Fruit fly (Drosophila melanogaster) whole organism, embryonic: ENCODE results near the gene CG43401.
A peak's percentile ranks its signal among the peaks of the same experiment; 100 is the strongest.

Experiments
- CG1024 ChIP-seq: fragments of 200-800 bp; sonication (Bioruptor generic); IDR thresholded peaks from 2 replicates; pipeline ENCODE4 v1.3.6; 2022; ENCODE audit warnings: missing biosample characterization, missing genetic modification characterization
- CG10267 ChIP-seq: fragments of 200-800 bp; sonication (Bioruptor generic); optimal IDR thresholded peaks from 2 replicates; lab custom pipeline; 2018; ENCODE audit warnings: missing biosample characterization, mild to moderate bottlenecking, missing genetic modification characterization, moderate library complexity
- CG11398 ChIP-seq: fragments of 200-800 bp; sonication (Bioruptor generic); optimal IDR thresholded peaks from 2 replicates; lab custom pipeline; 2016; ENCODE audit warnings: missing biosample characterization, missing genetic modification characterization
- CG11456 ChIP-seq: fragments of 200-800 bp; sonication (Bioruptor generic); IDR thresholded peaks from 3 replicates; pipeline ENCODE4 v1.3.6; 2022; ENCODE audit warnings: missing biosample characterization, missing genetic modification characterization
- CG11696 ChIP-seq: fragments of 200-800 bp; sonication (Bioruptor generic); IDR thresholded peaks from 2 replicates; pipeline ENCODE4 v1.3.6; 2022; ENCODE audit warnings: missing biosample characterization, missing genetic modification characterization
- CG12104 ChIP-seq: fragments of 200-800 bp; sonication (Bioruptor generic); optimal IDR thresholded peaks from 3 replicates; lab custom pipeline; 2016; ENCODE audit warnings: missing biosample characterization, missing genetic modification characterization
- CG12155 ChIP-seq: fragments of 200-800 bp; sonication (Bioruptor generic); optimal IDR thresholded peaks from 3 replicates; lab custom pipeline; 2016; ENCODE audit warnings: missing biosample characterization, missing genetic modification characterization
- CG12219 ChIP-seq: fragments of 200-800 bp; sonication (Bioruptor generic); optimal IDR thresholded peaks from 3 replicates; lab custom pipeline; 2018; ENCODE audit warnings: missing biosample characterization, mild to moderate bottlenecking, missing genetic modification characterization
- CG12744 ChIP-seq: fragments of 200-800 bp; sonication (Bioruptor generic); optimal IDR thresholded peaks from 2 replicates; lab custom pipeline; 2016; ENCODE audit warnings: missing biosample characterization, missing genetic modification characterization
- CG12769 ChIP-seq: fragments of 200-800 bp; sonication (Bioruptor generic); optimal IDR thresholded peaks from 2 replicates; lab custom pipeline; 2019; ENCODE audit warnings: missing biosample characterization, mild to moderate bottlenecking, missing genetic modification characterization, moderate library complexity
- CG13894 ChIP-seq: fragments of 200-800 bp; sonication (Bioruptor generic); optimal IDR thresholded peaks from 3 replicates; lab custom pipeline; 2018; ENCODE audit warnings: missing biosample characterization, mild to moderate bottlenecking, missing genetic modification characterization, moderate library complexity
- CG15479 ChIP-seq: fragments of 200-800 bp; sonication (Bioruptor generic); optimal IDR thresholded peaks from 3 replicates; lab custom pipeline; 2019; ENCODE audit warnings: missing biosample characterization, mild to moderate bottlenecking, missing genetic modification characterization, moderate library complexity
- CG16863 ChIP-seq: fragments of 200-800 bp; sonication (Bioruptor generic); optimal IDR thresholded peaks from 3 replicates; lab custom pipeline; 2016; ENCODE audit warnings: missing biosample characterization, missing genetic modification characterization
- CG17385 ChIP-seq: fragments of 200-800 bp; sonication (Bioruptor generic); optimal IDR thresholded peaks from 3 replicates; lab custom pipeline; 2018; ENCODE audit warnings: missing biosample characterization, mild to moderate bottlenecking, missing genetic modification characterization
- CG2678 ChIP-seq: fragments of 200-800 bp; sonication (Bioruptor generic); optimal IDR thresholded peaks from 3 replicates; lab custom pipeline; 2019; ENCODE audit warnings: missing biosample characterization, mild to moderate bottlenecking, missing genetic modification characterization, moderate library complexity
- CG30431 ChIP-seq: fragments of 200-800 bp; sonication (Bioruptor generic); optimal IDR thresholded peaks from 2 replicates; lab custom pipeline; 2017; ENCODE audit warnings: missing biosample characterization, missing genetic modification characterization
- CG3407 ChIP-seq: fragments of 200-800 bp; sonication (Bioruptor generic); optimal IDR thresholded peaks from 2 replicates; lab custom pipeline; 2018; ENCODE audit warnings: missing biosample characterization, mild to moderate bottlenecking, missing genetic modification characterization
- CG34224 ChIP-seq: fragments of 200-800 bp; sonication (Bioruptor generic); IDR thresholded peaks from 3 replicates; pipeline ENCODE4 v1.3.6; 2022; ENCODE audit warnings: missing biosample characterization, missing genetic modification characterization; ENCODE audit not compliant: partially characterized antibody
- CG3995 ChIP-seq: fragments of 200-800 bp; sonication (Bioruptor generic); optimal IDR thresholded peaks from 3 replicates; lab custom pipeline; 2016; ENCODE audit warnings: missing biosample characterization, missing genetic modification characterization
- CG7556 ChIP-seq: fragments of 200-800 bp; sonication (Bioruptor generic); optimal IDR thresholded peaks from 2 replicates; lab custom pipeline; 2017; ENCODE audit warnings: missing biosample characterization, mild to moderate bottlenecking, missing genetic modification characterization
- CG8924 ChIP-seq: fragments of 200-800 bp; optimal IDR thresholded peaks from 3 replicates; lab custom pipeline; 2019; ENCODE audit warnings: missing biosample characterization, mild to moderate bottlenecking, missing genetic modification characterization, moderate library complexity
- CG9609 ChIP-seq: fragments of 200-800 bp; sonication (Bioruptor generic); optimal IDR thresholded peaks from 3 replicates; lab custom pipeline; 2016; ENCODE audit warnings: missing biosample characterization, missing genetic modification characterization
- CG9727 ChIP-seq: fragments of 200-800 bp; sonication (Bioruptor generic); optimal IDR thresholded peaks from 3 replicates; lab custom pipeline; 2017; ENCODE audit warnings: missing biosample characterization, mild to moderate bottlenecking, missing genetic modification characterization
- D19B ChIP-seq: fragments of 200-800 bp; sonication (Bioruptor generic); optimal IDR thresholded peaks from 2 replicates; lab custom pipeline; 2017; ENCODE audit warnings: missing biosample characterization, mild to moderate bottlenecking, missing genetic modification characterization
- E2f2 ChIP-seq: fragments of 200-800 bp; sonication (Bioruptor generic); IDR thresholded peaks from 2 replicates; pipeline ENCODE4 v1.3.6; 2022; ENCODE audit warnings: missing biosample characterization, missing genetic modification characterization
- Ets65A ChIP-seq: fragments of 200-800 bp; sonication (Bioruptor generic); peaks from one replicate; lab custom pipeline; 2016; ENCODE audit warnings: missing biosample characterization, missing genetic modification characterization
- HLH4C ChIP-seq: fragments of 200-800 bp; sonication (Bioruptor generic); IDR thresholded peaks from 3 replicates; pipeline ENCODE4 v1.3.6; 2022; ENCODE audit warnings: missing biosample characterization, missing genetic modification characterization; ENCODE audit not compliant: partially characterized antibody
- HLHmδ ChIP-seq: fragments of 200-800 bp; sonication (Bioruptor generic); optimal IDR thresholded peaks from 2 replicates; lab custom pipeline; 2018; ENCODE audit warnings: missing biosample characterization, mild to moderate bottlenecking, missing genetic modification characterization, moderate library complexity
- Hr51 ChIP-seq, 2 experiments: fragments of 200-800 bp; sonication (Bioruptor generic); optimal IDR thresholded peaks; 2 replicates in 1 of 2; 3 replicates in 1 of 2; lab custom pipeline; 2016 to 2018; ENCODE audit warnings: missing biosample characterization in 2 of 2, missing genetic modification characterization in 2 of 2, mild to moderate bottlenecking in 1 of 2, moderate library complexity in 1 of 2
- MTF-1 ChIP-seq: fragments of 200-800 bp; sonication (Bioruptor generic); optimal IDR thresholded peaks from 2 replicates; lab custom pipeline; 2018; ENCODE audit warnings: missing biosample characterization, mild to moderate bottlenecking, missing genetic modification characterization, borderline replicate concordance
- ab ChIP-seq: fragments of 200-800 bp; sonication (Bioruptor generic); optimal IDR thresholded peaks from 2 replicates; lab custom pipeline; 2016; ENCODE audit warnings: missing biosample characterization, missing genetic modification characterization
- bcd ChIP-seq: fragments of 200-800 bp; sonication (Bioruptor generic); optimal IDR thresholded peaks from 2 replicates; lab custom pipeline; 2017; ENCODE audit warnings: missing biosample characterization, mild to moderate bottlenecking, missing genetic modification characterization
- bowl ChIP-seq: fragments of 200-800 bp; sonication (Bioruptor generic); IDR thresholded peaks from 2 replicates; pipeline ENCODE4 v1.3.6; 2022; ENCODE audit warnings: missing biosample characterization, missing genetic modification characterization
- chn ChIP-seq: fragments of 200-800 bp; sonication (Bioruptor generic); optimal IDR thresholded peaks from 2 replicates; lab custom pipeline; 2016; ENCODE audit warnings: missing biosample characterization, missing genetic modification characterization
- ci ChIP-seq: fragments of 200-800 bp; sonication (Bioruptor generic); IDR thresholded peaks from 3 replicates; pipeline ENCODE4 v1.3.6; 2022; ENCODE audit warnings: missing biosample characterization, missing genetic modification characterization
- danr ChIP-seq: fragments of 200-800 bp; sonication (Bioruptor generic); IDR thresholded peaks from 2 replicates; pipeline ENCODE4 v1.3.6; 2022; ENCODE audit warnings: missing biosample characterization, missing genetic modification characterization
- exex ChIP-seq: fragments of 200-800 bp; sonication (Bioruptor generic); optimal IDR thresholded peaks from 4 replicates; lab custom pipeline; 2018; ENCODE audit warnings: missing biosample characterization, mild to moderate bottlenecking, missing genetic modification characterization, moderate library complexity
- gcm ChIP-seq: fragments of 200-800 bp; sonication (Bioruptor generic); optimal IDR thresholded peaks from 2 replicates; lab custom pipeline; 2019; ENCODE audit warnings: missing biosample characterization, mild to moderate bottlenecking, missing genetic modification characterization, moderate library complexity
- grau ChIP-seq: fragments of 200-800 bp; optimal IDR thresholded peaks from 3 replicates; lab custom pipeline; 2019; ENCODE audit warnings: missing biosample characterization, mild to moderate bottlenecking, missing genetic modification characterization, moderate library complexity
- gsb-n ChIP-seq: fragments of 200-800 bp; sonication (Bioruptor generic); optimal IDR thresholded peaks from 3 replicates; lab custom pipeline; 2018; ENCODE audit warnings: missing biosample characterization, mild to moderate bottlenecking, missing genetic modification characterization
- hkb ChIP-seq, 2 experiments: fragments of 200-800 bp in 1 of 2; fragments of >200 bp in 1 of 2; sonication (Bioruptor generic) in 1 of 2; IDR thresholded peaks in 1 of 2; optimal IDR thresholded peaks in 1 of 2; 2 replicates each; pipeline versions ENCODE4 v1.3.6 to Lab custom; 2017 to 2022; ENCODE audit warnings: missing biosample characterization in 1 of 2, missing genetic modification characterization in 1 of 2
- insv ChIP-seq, 2 experiments: fragments of 200-800 bp; sonication (Bioruptor generic); optimal IDR thresholded peaks; 3 replicates each; lab custom pipeline; 2016 to 2018; ENCODE audit warnings: missing biosample characterization in 2 of 2, missing genetic modification characterization in 2 of 2
- lmd ChIP-seq: fragments of 200-800 bp; sonication (Bioruptor generic); IDR thresholded peaks from 2 replicates; pipeline ENCODE4 v1.3.6; 2022; ENCODE audit warnings: missing biosample characterization, missing genetic modification characterization
- oc ChIP-seq: fragments of 200-800 bp; sonication (Bioruptor generic); optimal IDR thresholded peaks from 2 replicates; lab custom pipeline; 2018; ENCODE audit warnings: missing biosample characterization, mild to moderate bottlenecking, missing genetic modification characterization, moderate library complexity
- pita ChIP-seq: fragments of 200-800 bp; sonication (Bioruptor generic); optimal IDR thresholded peaks from 2 replicates; lab custom pipeline; 2017; ENCODE audit warnings: missing biosample characterization, mild to moderate bottlenecking, missing genetic modification characterization
- pzg ChIP-seq: fragments of 200-800 bp; sonication (Bioruptor generic); optimal IDR thresholded peaks from 3 replicates; lab custom pipeline; 2018; ENCODE audit warnings: missing biosample characterization, mild to moderate bottlenecking, missing genetic modification characterization, moderate library complexity
- row ChIP-seq: fragments of 200-800 bp; sonication (Bioruptor generic); IDR thresholded peaks from 3 replicates; pipeline ENCODE4 v1.3.6; 2022; ENCODE audit warnings: missing biosample characterization, missing genetic modification characterization
- trh ChIP-seq: fragments of 200-800 bp; sonication (Bioruptor generic); optimal IDR thresholded peaks from 2 replicates; lab custom pipeline; 2016; ENCODE audit warnings: missing biosample characterization, missing genetic modification characterization
- vvl ChIP-seq: fragments of 200-800 bp; sonication (Bioruptor generic); IDR thresholded peaks from 2 replicates; pipeline ENCODE4 v1.3.6; 2022; ENCODE audit warnings: missing biosample characterization, missing genetic modification characterization

Gene CG43401

dm6 chr2L:1439790-1440422 lies 11.6 kb downstream of the CG43401 start (continued):
- peak; percentile 78 for TF ChIP-seq CG2678 (tag; lab: Kevin White, UChicago)
- TF ChIP-seq CG12744: peak; percentile 23
- TF ChIP-seq CG12104: peak; percentile 35
- TF ChIP-seq CG10267 (tag; lab: Kevin White, UChicago): peak; percentile 55
- peak; percentile 68 for TF ChIP-seq CG8924 (tag; lab: Kevin White, UChicago)
- peak; percentile 62 for TF ChIP-seq bcd (GFP tag; lab: Kevin White, UChicago)
- peak; percentile 67 for TF ChIP-seq CG9727
- TF ChIP-seq CG11456 (GFP tag; lab: Robert Waterston, UW): no peak
- TF ChIP-seq row (GFP tag; lab: Robert Waterston, UW): peak; percentile 70
- TF ChIP-seq trh (GFP tag; lab: Kevin White, UChicago): no peak
- no peak for TF ChIP-seq hkb (optimal IDR thresholded peaks at IDR 0.05; lab: Kevin White, UChicago)
- TF ChIP-seq hkb (GFP tag; IDR thresholded peaks at IDR 0.05; lab: Robert Waterston, UW): peak; percentile 46; the same call in 1 of the 2 replicates
- peak; percentile 64 for TF ChIP-seq CG30431 (GFP tag; lab: Kevin White, UChicago)
- peak; percentile 74 for TF ChIP-seq gcm (GFP tag; lab: Kevin White, UChicago)
- peak; percentile 16 for TF ChIP-seq CG12155
- no peak for TF ChIP-seq HLHmδ (GFP tag; lab: Kevin White, UChicago)
- peak; percentile 20; the same call in 1 of the 3 replicates for TF ChIP-seq HLH4C (GFP tag; lab: Robert Waterston, UW)
- TF ChIP-seq lmd (GFP tag; lab: Robert Waterston, UW): no peak; the same call in 1 of the 2 replicates
- no peak for TF ChIP-seq pzg
- TF ChIP-seq grau (tag; lab: Kevin White, UChicago): peak; percentile 67
- TF ChIP-seq CG16863 (GFP tag; lab: Kevin White, UChicago): peak; percentile 78
- TF ChIP-seq gsb-n (tag; lab: Kevin White, UChicago): peak; percentile 57
- TF ChIP-seq CG15479 (GFP tag; lab: Kevin White, UChicago): no peak
- no peak for TF ChIP-seq CG13894 (tag; lab: Kevin White, UChicago)
- TF ChIP-seq E2f2 (GFP tag; lab: Robert Waterston, UW): peak; percentile 34; the same call in 1 of the 2 replicates
- TF ChIP-seq bowl (GFP tag; lab: Robert Waterston, UW): no peak
- no peak for TF ChIP-seq ab (GFP tag; lab: Kevin White, UChicago)
- TF ChIP-seq CG17385: peak; percentile 57
- no peak for TF ChIP-seq exex (tag; lab: Kevin White, UChicago)
- no peak for TF ChIP-seq CG34224 (GFP tag; lab: Robert Waterston, UW)
- no peak for TF ChIP-seq CG11398 (GFP tag; lab: Kevin White, UChicago)
- no peak for TF ChIP-seq CG11696
- TF ChIP-seq vvl (GFP tag; lab: Robert Waterston, UW): peak; percentile 67
- TF ChIP-seq CG1024: no peak
- TF ChIP-seq Hr51 (GFP tag; optimal IDR thresholded peaks at IDR 0.05; lab: Kevin White, UChicago): peak; percentile 14 to 74
- no peak for TF ChIP-seq CG3995
- TF ChIP-seq insv (GFP tag; optimal IDR thresholded peaks at IDR 0.05; lab: Kevin White, UChicago): no peak
- TF ChIP-seq Ets65A (GFP tag; lab: Kevin White, UChicago): peak; percentile 93
- TF ChIP-seq MTF-1: peak; percentile 11
- TF ChIP-seq D19B (GFP tag; lab: Kevin White, UChicago): no peak
- TF ChIP-seq CG7556 (GFP tag; lab: Kevin White, UChicago): peak; percentile 77
- peak; percentile 56 for TF ChIP-seq CG9609 (GFP tag; lab: Kevin White, UChicago)
- peak; percentile 54 for TF ChIP-seq oc
- TF ChIP-seq danr (GFP tag; lab: Robert Waterston, UW): 0 out of 2 replicates have a peak, but pooled peaks have one; percentile 25
- no peak for TF ChIP-seq pita
- TF ChIP-seq CG12769: peak; percentile 31
- peak; percentile 73 for TF ChIP-seq CG12219 (GFP tag; lab: Kevin White, UChicago)
- TF ChIP-seq ci (GFP tag; lab: Robert Waterston, UW): 0 out of 3 replicates have a peak, but pooled peaks have one; percentile 65
- TF ChIP-seq CG3407 (GFP tag; lab: Kevin White, UChicago): peak; percentile 62
- TF ChIP-seq chn (GFP tag; lab: Kevin White, UChicago): peak; percentile 54
